Worm (Caenorhabditis elegans): Measurements from ENCODE around the gene Y51H4A.8.
"Not testable (repeated sequence)": the region's sequence is repeated elsewhere in the genome, so short reads cannot be mapped to it uniquely, and the experiment has no call there.

Y51H4A.8 gene

ce11 chrIV:16578449-16578848 is at the start of gene Y51H4A.8:
Gene Y51H4A.8, minus strand, starts transcription at chrIV:16578549.
- TF ChIP-seq him-1 (tag; optimal IDR thresholded peaks at IDR 0.05) (no peak), dao-5 (tag; optimal IDR thresholded peaks at IDR 0.05) (no peak), W03F9.2 (tag; optimal IDR thresholded peaks at IDR 0.05) (no peak)

ce11 chrIV:16627676-16628075 is 49.3 kb upstream of the Y51H4A.8 start, which contains the start of gene fipr-28:
Gene fipr-28, plus strand, starts transcription at chrIV:16627976.
- no peak for TF ChIP-seq dao-5 (tag; optimal IDR thresholded peaks at IDR 0.05)
- no peak for TF ChIP-seq him-1 (tag; optimal IDR thresholded peaks at IDR 0.05)
- no peak for TF ChIP-seq W03F9.2 (tag; optimal IDR thresholded peaks at IDR 0.05)

- not testable (repeated sequence) for TF ChIP-seq dao-5, him-1, W03F9.2 (tag; optimal IDR thresholded peaks at IDR 0.05)
Observed at ce11 chrIV:16625909-16626308, 47.6 kb upstream of the Y51H4A.8 start, which contains the start of gene fip-7. Gene fip-7, plus strand, starts transcription at chrIV:16626209.

- no peak for TF ChIP-seq dao-5 (tag; optimal IDR thresholded peaks at IDR 0.05)
- no peak for TF ChIP-seq W03F9.2 (tag; optimal IDR thresholded peaks at IDR 0.05)
- no peak for TF ChIP-seq him-1 (tag; optimal IDR thresholded peaks at IDR 0.05)
Observed at ce11 chrIV:16622522-16622921, 44.2 kb upstream of the Y51H4A.8 start.

ce11 chrIV:16602676-16603075 is 24.3 kb upstream of the Y51H4A.8 start, which contains the start of gene col-137:
Gene col-137, minus strand, starts transcription at chrIV:16602776.
- TF ChIP-seq him-1 (tag; optimal IDR thresholded peaks at IDR 0.05) (no peak), W03F9.2 (tag; optimal IDR thresholded peaks at IDR 0.05) (no peak), dao-5 (tag; optimal IDR thresholded peaks at IDR 0.05) (no peak)

ce11 chrIV:16601599-16601998 is 23.2 kb upstream of the Y51H4A.8 start:
- no peak for TF ChIP-seq dao-5 (tag; optimal IDR thresholded peaks at IDR 0.05)
- no peak for TF ChIP-seq W03F9.2 (tag; optimal IDR thresholded peaks at IDR 0.05)

ce11 chrIV:16560971-16561370 is 17.4 kb downstream of the Y51H4A.8 start:
- TF ChIP-seq dao-5 (tag; optimal IDR thresholded peaks at IDR 0.05) (no peak), him-1 (tag; optimal IDR thresholded peaks at IDR 0.05) (no peak), W03F9.2 (tag; optimal IDR thresholded peaks at IDR 0.05) (no peak)

ce11 chrIV:16551457-16551856 is 26.9 kb downstream of the Y51H4A.8 start:
- TF ChIP-seq him-1 (tag; optimal IDR thresholded peaks at IDR 0.05) (no peak), dao-5 (tag; optimal IDR thresholded peaks at IDR 0.05) (no peak), W03F9.2 (tag; optimal IDR thresholded peaks at IDR 0.05) (no peak)

- TF ChIP-seq W03F9.2 (tag; optimal IDR thresholded peaks at IDR 0.05), result no peak
- TF ChIP-seq dao-5 (tag; optimal IDR thresholded peaks at IDR 0.05), result no peak
- TF ChIP-seq him-1 (tag; optimal IDR thresholded peaks at IDR 0.05), result no peak
Observed at ce11 chrIV:16542649-16543048, 35.7 kb downstream of the Y51H4A.8 start, which contains the start of gene uroc-1. Gene uroc-1, minus strand, starts transcription at chrIV:16542749.

- TF ChIP-seq W03F9.2 (tag; optimal IDR thresholded peaks at IDR 0.05) (no peak), dao-5 (tag; optimal IDR thresholded peaks at IDR 0.05) (no peak), him-1 (tag; optimal IDR thresholded peaks at IDR 0.05) (no peak)
Observed at ce11 chrIV:16540540-16540939, 37.8 kb downstream of the Y51H4A.8 start.

- TF ChIP-seq W03F9.2 (tag; optimal IDR thresholded peaks at IDR 0.05), result no peak
- TF ChIP-seq dao-5 (tag; optimal IDR thresholded peaks at IDR 0.05), result no peak
- TF ChIP-seq him-1 (tag; optimal IDR thresholded peaks at IDR 0.05), result no peak
Observed at ce11 chrIV:16534900-16535299, 43.4 kb downstream of the Y51H4A.8 start.

ce11 chrIV:16533361-16533760 is 45.0 kb downstream of the Y51H4A.8 start, which contains the start of gene Y51H4A.6:
Gene Y51H4A.6, plus strand, starts transcription at chrIV:16533661.
- no peak for TF ChIP-seq him-1 (tag; optimal IDR thresholded peaks at IDR 0.05)
- TF ChIP-seq W03F9.2 (tag; optimal IDR thresholded peaks at IDR 0.05), result no peak
- TF ChIP-seq dao-5 (tag; optimal IDR thresholded peaks at IDR 0.05), result no peak

ce11 chrIV:16528375-16528774 is 50.0 kb downstream of the Y51H4A.8 start, which contains the start of gene Y51H4A.937:
Gene Y51H4A.937, plus strand, starts transcription at chrIV:16528675.
- TF ChIP-seq him-1 (tag; optimal IDR thresholded peaks at IDR 0.05) (no peak), dao-5 (tag; optimal IDR thresholded peaks at IDR 0.05) (no peak), W03F9.2 (tag; optimal IDR thresholded peaks at IDR 0.05) (no peak)

ce11 chrIV:16526038-16526437 is 52.3 kb downstream of the Y51H4A.8 start, which contains the start of gene Y51H4A.5:
Gene Y51H4A.5, minus strand, starts transcription at chrIV:16526138.
- TF ChIP-seq him-1 (tag; optimal IDR thresholded peaks at IDR 0.05) (no peak), dao-5 (tag; optimal IDR thresholded peaks at IDR 0.05) (no peak)
